Worm (Caenorhabditis elegans) whole organism, late embryonic: Measurements from ENCODE around the gene fbxa-169.

Experiments
- K02D7.2 ChIP-seq: sonication (generic microtip); optimal IDR thresholded peaks from 2 replicates; lab custom pipeline; 2017; ENCODE audit warnings: mild to moderate bottlenecking, missing genetic modification characterization, missing compliant biosample characterization
- ahr-1 ChIP-seq: sonication (generic microtip); optimal IDR thresholded peaks from 2 replicates; lab custom pipeline; 2016; ENCODE audit warnings: missing genetic modification characterization, missing compliant biosample characterization
- ceh-18 ChIP-seq: sonication (generic microtip); optimal IDR thresholded peaks from 2 replicates; lab custom pipeline; 2016; ENCODE audit warnings: missing genetic modification characterization, missing compliant biosample characterization
- che-1 ChIP-seq: sonication (generic microtip); optimal IDR thresholded peaks from 2 replicates; lab custom pipeline; 2016; ENCODE audit warnings: mild to moderate bottlenecking, missing genetic modification characterization, missing compliant biosample characterization
- ets-4 ChIP-seq: sonication (generic microtip); optimal IDR thresholded peaks from 2 replicates; lab custom pipeline; 2016; ENCODE audit warnings: missing genetic modification characterization, missing compliant biosample characterization
- hlh-15 ChIP-seq: sonication (generic microtip); optimal IDR thresholded peaks from 2 replicates; lab custom pipeline; 2016; ENCODE audit warnings: missing genetic modification characterization, missing compliant biosample characterization
- hlh-6 ChIP-seq: sonication (generic microtip); optimal IDR thresholded peaks from 2 replicates; lab custom pipeline; 2016; ENCODE audit warnings: missing genotype, missing genetic modification characterization, missing compliant biosample characterization
- nfya-1 ChIP-seq: sonication (generic microtip); optimal IDR thresholded peaks from 2 replicates; lab custom pipeline; 2017; ENCODE audit warnings: missing genetic modification characterization, mild to moderate bottlenecking, missing compliant biosample characterization, antibody characterized with exemption, moderate library complexity
- pha-4 ChIP-seq: fragments of 150-350 bp; optimal IDR thresholded peaks from 2 replicates; lab custom pipeline; 2018; ENCODE audit warnings: missing biosample characterization, missing genetic modification reagents, missing genetic modification characterization
- pqm-1 ChIP-seq: sonication (generic microtip); optimal IDR thresholded peaks from 2 replicates; lab custom pipeline; 2016; ENCODE audit warnings: missing genetic modification characterization, missing compliant biosample characterization
- rnt-1 ChIP-seq: sonication (generic microtip); optimal IDR thresholded peaks from 2 replicates; lab custom pipeline; 2016; ENCODE audit warnings: missing genetic modification characterization, missing compliant biosample characterization

DNA sequence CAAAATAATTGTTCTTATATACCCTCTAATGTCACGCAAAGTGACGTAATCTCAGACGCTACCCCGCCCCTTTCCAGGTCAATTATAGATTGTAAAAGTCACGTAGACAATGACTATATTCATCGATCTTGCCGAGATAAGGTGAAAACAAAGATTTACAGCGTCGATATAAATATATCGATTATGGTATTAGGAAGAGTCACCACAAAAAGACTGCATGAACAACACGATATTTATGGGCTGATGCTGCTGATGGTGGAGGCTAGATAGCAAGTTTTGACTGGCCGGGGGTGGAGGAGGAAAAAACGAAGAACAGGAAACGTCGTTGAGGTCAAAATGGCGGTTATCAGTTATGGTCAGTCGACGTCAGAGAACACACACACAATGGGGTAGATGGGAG lies 9.8 kb upstream of the fbxa-169 start:
- TF ChIP-seq ets-4 (tag; lab: Kevin White, UChicago) = no peak
- no peak for TF ChIP-seq hlh-15
- TF ChIP-seq K02D7.2 (tag; lab: Kevin White, UChicago) = no peak
- no peak for TF ChIP-seq ceh-18
- no peak for TF ChIP-seq che-1 (tag; lab: Kevin White, UChicago)
- TF ChIP-seq nfya-1 (tag; lab: Kevin White, UChicago) = no peak
- TF ChIP-seq hlh-6 (tag; lab: Kevin White, UChicago) = no peak
- TF ChIP-seq ahr-1 (tag; lab: Kevin White, UChicago) = no peak
- TF ChIP-seq pha-4 = no peak
- TF ChIP-seq rnt-1 = no peak
- TF ChIP-seq pqm-1 (tag; lab: Kevin White, UChicago) = no peak
